Worm (Caenorhabditis elegans) whole organism, L1 larva: ENCODE data around the gene F11A10.5.

Experiments used
- C16A3.4 ChIP-seq: fragments of 150-350 bp; optimal IDR thresholded peaks from 2 replicates; lab custom pipeline; 2014; ENCODE audit warnings: missing biosample characterization, missing genetic modification characterization
- F16B12.6 ChIP-seq: fragments of 150-350 bp; optimal IDR thresholded peaks from 2 replicates; lab custom pipeline; 2014; ENCODE audit warnings: missing biosample characterization, missing genetic modification characterization
- ama-1 ChIP-seq: fragments of 150-350 bp; optimal IDR thresholded peaks from 2 replicates; lab custom pipeline; 2014
- blmp-1 ChIP-seq: fragments of 150-350 bp; optimal IDR thresholded peaks from 2 replicates; lab custom pipeline; 2014; ENCODE audit warnings: missing biosample characterization, missing genetic modification characterization
- ceh-82 ChIP-seq, 3 experiments: fragments of 150-350 bp in 1 of 3; sonication (generic microtip) in 2 of 3; optimal IDR thresholded peaks; 2 replicates each; lab custom pipeline; 2014 to 2017; ENCODE audit warnings: missing biosample characterization in 3 of 3, missing genetic modification characterization in 3 of 3
- ceh-88 ChIP-seq: fragments of 200-800 bp; sonication (Bioruptor generic); IDR thresholded peaks from 2 replicates; pipeline ENCODE4 v1.3.6; 2022; ENCODE audit warnings: missing genetic modification characterization, missing compliant biosample characterization
- ceh-90 ChIP-seq: sonication (generic microtip); optimal IDR thresholded peaks from 2 replicates; lab custom pipeline; 2016; ENCODE audit warnings: missing genetic modification characterization, missing compliant biosample characterization
- ces-1 ChIP-seq: fragments of 150-350 bp; optimal IDR thresholded peaks from 2 replicates; lab custom pipeline; 2014; ENCODE audit warnings: missing biosample characterization, missing genetic modification reagents, missing genetic modification characterization
- dpl-1 ChIP-seq, 3 experiments: fragments of 150-350 bp in 2 of 3; sonication (generic microtip) in 1 of 3; optimal IDR thresholded peaks; 2 replicates each; lab custom pipeline; 2014 to 2017; ENCODE audit warnings: missing biosample characterization in 3 of 3, missing genetic modification characterization in 3 of 3, missing genetic modification reagents in 3 of 3
- efl-1 ChIP-seq, 4 experiments: fragments of 150-350 bp; optimal IDR thresholded peaks in 3 of 4; peaks in 1 of 4; 1 replicate in 1 of 4; 2 replicates in 3 of 4; lab custom pipeline; 2014; ENCODE audit warnings: missing biosample characterization in 2 of 4, missing genetic modification characterization in 2 of 4, missing genetic modification reagents in 2 of 4
- egl-27 ChIP-seq, 2 experiments: fragments of 150-350 bp in 1 of 2; sonication (generic microtip); optimal IDR thresholded peaks; 3 replicates each; lab custom pipeline; 2017 to 2018; ENCODE audit warnings: missing biosample characterization in 2 of 2, missing genetic modification characterization in 2 of 2, missing genetic modification reagents in 2 of 2
- elt-2 ChIP-seq: sonication (generic microtip); optimal IDR thresholded peaks from 2 replicates; lab custom pipeline; 2016; ENCODE audit warnings: missing genetic modification characterization, mild to moderate bottlenecking, inconsistent platforms, missing compliant biosample characterization, missing genetic modification reagents
- elt-3 ChIP-seq, 6 experiments: fragments of 150-350 bp in 1 of 6; sonication (generic microtip); optimal IDR thresholded peaks; 2 replicates each; lab custom pipeline; 2017 to 2018; ENCODE audit warnings: missing biosample characterization in 6 of 6, missing genetic modification characterization in 6 of 6, inconsistent platforms in 1 of 6
- ets-5 ChIP-seq: fragments of 200-800 bp; sonication (Bioruptor generic); IDR thresholded peaks from 2 replicates; pipeline ENCODE4 v1.3.6; 2022; ENCODE audit warnings: missing genetic modification characterization, missing compliant biosample characterization
- grh-1 ChIP-seq: fragments of 200-800 bp; sonication (Bioruptor generic); IDR thresholded peaks from 2 replicates; pipeline ENCODE4 v1.3.6; 2022; ENCODE audit warnings: missing genetic modification reagents, missing genetic modification characterization, missing compliant biosample characterization
- lin-15B ChIP-seq: fragments of 150-350 bp; sonication (generic microtip); optimal IDR thresholded peaks from 3 replicates; lab custom pipeline; 2014; ENCODE audit warnings: missing biosample characterization, missing genetic modification characterization
- lin-35 ChIP-seq, 2 experiments: fragments of 150-350 bp; optimal IDR thresholded peaks; 2 replicates each; lab custom pipeline; 2014; ENCODE audit warnings: missing biosample characterization in 2 of 2, missing genetic modification characterization in 2 of 2, missing genetic modification reagents in 2 of 2
- lir-3 ChIP-seq: sonication (generic microtip); optimal IDR thresholded peaks from 2 replicates; lab custom pipeline; 2016; ENCODE audit warnings: mild to moderate bottlenecking, missing genetic modification characterization, moderate library complexity, missing compliant biosample characterization; ENCODE audit not compliant: poor library complexity
- lsy-2 ChIP-seq, 2 experiments: fragments of 150-350 bp; optimal IDR thresholded peaks; 2 replicates each; lab custom pipeline; 2014; ENCODE audit warnings: missing biosample characterization in 2 of 2, missing genetic modification characterization in 2 of 2
- mdl-1 ChIP-seq, 2 experiments: fragments of 150-350 bp; optimal IDR thresholded peaks; 2 replicates each; lab custom pipeline; 2014 to 2017; ENCODE audit warnings: missing biosample characterization in 2 of 2, missing genetic modification characterization in 2 of 2, inconsistent platforms in 1 of 2
- mep-1 ChIP-seq: fragments of 150-350 bp; optimal IDR thresholded peaks from 2 replicates; lab custom pipeline; 2014; ENCODE audit warnings: missing biosample characterization, missing genetic modification characterization
- nhr-19 ChIP-seq: fragments of 200-800 bp; sonication (Bioruptor generic); conservative IDR thresholded peaks from 2 replicates; pipeline ENCODE4 v1.3.6; 2022; ENCODE audit warnings: missing genetic modification characterization, missing compliant biosample characterization
- nhr-20 ChIP-seq: sonication (generic microtip); optimal IDR thresholded peaks from 2 replicates; lab custom pipeline; 2016; ENCODE audit warnings: mild to moderate bottlenecking, missing genetic modification characterization, missing compliant biosample characterization
- nhr-71 ChIP-seq: sonication (generic microtip); optimal IDR thresholded peaks from 2 replicates; lab custom pipeline; 2016; ENCODE audit warnings: mild to moderate bottlenecking, missing genetic modification characterization, moderate library complexity, missing compliant biosample characterization
- nhr-76 ChIP-seq: sonication (generic microtip); optimal IDR thresholded peaks from 2 replicates; lab custom pipeline; 2017; ENCODE audit warnings: missing biosample characterization, missing genetic modification characterization
- nhr-85 ChIP-seq: sonication (generic microtip); peaks from one replicate; lab custom pipeline; 2016; ENCODE audit warnings: missing genetic modification characterization, inconsistent platforms, missing compliant biosample characterization
- pax-3 ChIP-seq: fragments of 200-800 bp; sonication (Bioruptor generic); optimal IDR thresholded peaks from 2 replicates; lab custom pipeline; 2018; ENCODE audit warnings: mild to moderate bottlenecking, missing genetic modification characterization, moderate library complexity, missing compliant biosample characterization
- rnt-1 ChIP-seq: sonication (generic microtip); optimal IDR thresholded peaks from 2 replicates; lab custom pipeline; 2016; ENCODE audit warnings: mild to moderate bottlenecking, missing genetic modification characterization, moderate library complexity, missing compliant biosample characterization
- sptf-1 ChIP-seq: fragments of 150-350 bp; optimal IDR thresholded peaks from 2 replicates; lab custom pipeline; 2014; ENCODE audit warnings: missing biosample characterization, missing genetic modification characterization
- tbx-2 ChIP-seq: sonication (generic microtip); optimal IDR thresholded peaks from 2 replicates; lab custom pipeline; 2016; ENCODE audit warnings: missing genetic modification characterization, missing compliant biosample characterization
- unc-30 ChIP-seq: sonication (generic microtip); optimal IDR thresholded peaks from 2 replicates; lab custom pipeline; 2017; ENCODE audit warnings: missing biosample characterization, missing genetic modification characterization
- unc-98 ChIP-seq: fragments of 200-800 bp; sonication (Bioruptor generic); IDR thresholded peaks from 2 replicates; pipeline ENCODE4 v1.3.6; 2022; ENCODE audit warnings: missing genetic modification characterization, missing compliant biosample characterization
- xbp-1 ChIP-seq: sonication (generic microtip); optimal IDR thresholded peaks from 2 replicates; lab custom pipeline; 2016; ENCODE audit warnings: missing genetic modification characterization, missing compliant biosample characterization

Gene F11A10.5

ce11 chrIV:12078907-12079523, 14.9 kb upstream of the F11A10.5 start, which contains the start of gene lex-1 (continued):
- no peak for TF ChIP-seq ceh-88 (GFP tag; lab: Robert Waterston, UW)
- TF ChIP-seq unc-30 (tag; lab: Kevin White, UChicago): no peak
- peak; percentile 37 for TF ChIP-seq C16A3.4
- TF ChIP-seq pax-3 (tag; lab: Kevin White, UChicago): no peak
- TF ChIP-seq lin-15B: peak; percentile 71
- TF ChIP-seq elt-2 (tag; lab: Kevin White, UChicago): no peak
- peak; percentile 50 for TF ChIP-seq nhr-71 (tag; lab: Kevin White, UChicago)
- no peak for TF ChIP-seq ama-1 (lab: Kevin White, UChicago)
- peak; percentile 38 for TF ChIP-seq nhr-20
- peak; percentile 20 for TF ChIP-seq F16B12.6 (tag; lab: Kevin White, UChicago)
- TF ChIP-seq lsy-2 (tag; optimal IDR thresholded peaks at IDR 0.05; lab: Kevin White, UChicago): peak; percentile 29 to 72
- no peak for TF ChIP-seq nhr-76 (tag; lab: Kevin White, UChicago)
- TF ChIP-seq xbp-1 (tag; lab: Kevin White, UChicago): peak; percentile 36
- peak; percentile 56 for TF ChIP-seq mep-1 (tag; lab: Kevin White, UChicago)
- peak in 1 of 3 experiments; percentile 22 for TF ChIP-seq ceh-82 (tag; optimal IDR thresholded peaks at IDR 0.05; lab: Kevin White, UChicago)
- peak; percentile 4 for TF ChIP-seq tbx-2 (tag; lab: Kevin White, UChicago)
- TF ChIP-seq mdl-1 (tag; optimal IDR thresholded peaks at IDR 0.05; lab: Kevin White, UChicago): peak in 1 of 2 experiments; percentile 76

- TF ChIP-seq unc-30 (tag; lab: Kevin White, UChicago) (no peak), efl-1 (optimal IDR thresholded peaks at IDR 0.05; lab: Kevin White, UChicago) (no peak), efl-1 (GFP tag; optimal IDR thresholded peaks at IDR 0.05 in 1 of 2; lab: Kevin White, UChicago) (peak in 1 of 2 experiments; percentile 91), dpl-1 (GFP tag; optimal IDR thresholded peaks at IDR 0.05; lab: Kevin White, UChicago) (no peak)
Measured at ce11 chrIV:12080807-12081206, 13.1 kb upstream of the F11A10.5 start.

- TF ChIP-seq sptf-1 (tag; lab: Kevin White, UChicago) (no peak), efl-1 (optimal IDR thresholded peaks at IDR 0.05; lab: Kevin White, UChicago) (no peak), efl-1 (GFP tag; optimal IDR thresholded peaks at IDR 0.05 in 1 of 2; lab: Kevin White, UChicago) (peak in 1 of 2 experiments; percentile 64)
Measured at ce11 chrIV:12084178-12084577, 9.7 kb upstream of the F11A10.5 start, which contains the start of gene repo-1. TSS of gene repo-1 (plus strand) at chrIV:12084478.

- TF ChIP-seq ces-1 (GFP tag; lab: Kevin White, UChicago) (no peak), blmp-1 (no peak), rnt-1 (tag; lab: Kevin White, UChicago) (no peak)
Measured at ce11 chrIV:12084587-12084986, 9.3 kb upstream of the F11A10.5 start.

ce11 chrIV:12085120-12085519, 8.8 kb upstream of the F11A10.5 start, which contains the start of gene rbm-34:
TSS of gene rbm-34 (plus strand) at chrIV:12085420.
- TF ChIP-seq lin-15B (no peak), ets-5 (GFP tag; lab: Robert Waterston, UW) (no peak), lsy-2 (tag; optimal IDR thresholded peaks at IDR 0.05; lab: Kevin White, UChicago) (no peak), sptf-1 (tag; lab: Kevin White, UChicago) (no peak), egl-27 (tag; optimal IDR thresholded peaks at IDR 0.05; lab: Kevin White, UChicago) (no peak), nhr-19 (GFP tag; lab: Robert Waterston, UW) (no peak), ceh-82 (tag; optimal IDR thresholded peaks at IDR 0.05; lab: Kevin White, UChicago) (no peak), blmp-1 (no peak), C16A3.4 (no peak), lin-35 (GFP tag; optimal IDR thresholded peaks at IDR 0.05; lab: Kevin White, UChicago) (no peak), lir-3 (tag; lab: Kevin White, UChicago) (no peak), unc-98 (GFP tag; lab: Robert Waterston, UW) (no peak), grh-1 (GFP tag; lab: Robert Waterston, UW) (no peak), efl-1 (optimal IDR thresholded peaks at IDR 0.05; lab: Kevin White, UChicago) (no peak), efl-1 (GFP tag; optimal IDR thresholded peaks at IDR 0.05 in 1 of 2; lab: Kevin White, UChicago) (no peak), ceh-90 (tag; lab: Kevin White, UChicago) (no peak), pax-3 (tag; lab: Kevin White, UChicago) (no peak), elt-3 (tag; optimal IDR thresholded peaks at IDR 0.05; lab: Kevin White, UChicago) (no peak), nhr-85 (tag; lab: Kevin White, UChicago) (no peak)
